Worm (Caenorhabditis elegans) whole organism, L3 larva: ENCODE results near the gene nck-1.

Experiments
- R02D3.7 ChIP-seq: fragments of 150-350 bp; optimal IDR thresholded peaks from 2 replicates; lab custom pipeline; 2014; ENCODE audit warnings: missing biosample characterization, missing genetic modification characterization
- ZK546.5 ChIP-seq: sonication (generic microtip); optimal IDR thresholded peaks from 2 replicates; lab custom pipeline; 2017; ENCODE audit warnings: missing biosample characterization, missing genetic modification characterization
- ama-1 ChIP-seq: fragments of 150-350 bp; optimal IDR thresholded peaks from 2 replicates; lab custom pipeline; 2018
- ceh-16 ChIP-seq: sonication (generic microtip); optimal IDR thresholded peaks from 2 replicates; lab custom pipeline; 2017; ENCODE audit warnings: missing biosample characterization, missing genetic modification characterization
- ceh-82 ChIP-seq: fragments of 150-350 bp; optimal IDR thresholded peaks from 2 replicates; lab custom pipeline; 2014; ENCODE audit warnings: missing biosample characterization, missing genetic modification characterization
- ceh-9 ChIP-seq: sonication (generic microtip); optimal IDR thresholded peaks from 2 replicates; lab custom pipeline; 2018; ENCODE audit warnings: missing biosample characterization, missing genetic modification characterization
- daf-12 ChIP-seq: fragments of 150-350 bp; optimal IDR thresholded peaks from 2 replicates; lab custom pipeline; 2014; ENCODE audit warnings: missing biosample characterization, missing genetic modification reagents, missing genetic modification characterization
- egl-27 ChIP-seq: sonication (generic microtip); optimal IDR thresholded peaks from 4 replicates; lab custom pipeline; 2017; ENCODE audit warnings: missing biosample characterization, missing genetic modification reagents, missing genetic modification characterization
- egl-5 ChIP-seq: fragments of 150-350 bp; optimal IDR thresholded peaks from 2 replicates; lab custom pipeline; 2017; ENCODE audit warnings: missing biosample characterization, missing genetic modification reagents, missing genetic modification characterization, inconsistent platforms
- elt-1 ChIP-seq: fragments of 150-350 bp; optimal IDR thresholded peaks from 2 replicates; lab custom pipeline; 2014; ENCODE audit warnings: missing biosample characterization, missing genetic modification characterization
- elt-2 ChIP-seq: sonication (generic microtip); optimal IDR thresholded peaks from 2 replicates; lab custom pipeline; 2016; ENCODE audit warnings: missing genetic modification reagents, mild to moderate bottlenecking, missing genetic modification characterization, missing compliant biosample characterization
- elt-3 ChIP-seq, 3 experiments: fragments of 150-350 bp in 1 of 3; sonication (generic microtip) in 2 of 3; optimal IDR thresholded peaks; 2 replicates in 2 of 3; 4 replicates in 1 of 3; lab custom pipeline; 2014 to 2017; ENCODE audit warnings: missing biosample characterization in 3 of 3, missing genetic modification characterization in 3 of 3
- fos-1 ChIP-seq: fragments of 150-350 bp; optimal IDR thresholded peaks from 2 replicates; lab custom pipeline; 2014; ENCODE audit warnings: missing biosample characterization, missing genetic modification characterization
- hmg-11 ChIP-seq: sonication (generic microtip); optimal IDR thresholded peaks from 2 replicates; lab custom pipeline; 2016; ENCODE audit warnings: missing genetic modification characterization, missing compliant biosample characterization
- jun-1 ChIP-seq: fragments of 150-350 bp; optimal IDR thresholded peaks from 2 replicates; lab custom pipeline; 2014; ENCODE audit warnings: missing biosample characterization, missing genetic modification reagents, missing genetic modification characterization
- lin-39 ChIP-seq: fragments of 150-350 bp; optimal IDR thresholded peaks from 2 replicates; lab custom pipeline; 2018; ENCODE audit warnings: missing biosample characterization, missing genetic modification reagents, missing genetic modification characterization
- mdl-1 ChIP-seq: fragments of 150-350 bp; optimal IDR thresholded peaks from 2 replicates; lab custom pipeline; 2014; ENCODE audit warnings: missing biosample characterization, missing genetic modification characterization
- mml-1 ChIP-seq: fragments of 150-350 bp; sonication (generic microtip); optimal IDR thresholded peaks from 3 replicates; lab custom pipeline; 2014; ENCODE audit warnings: missing biosample characterization, missing genetic modification characterization
- nfya-1 ChIP-seq: sonication (generic microtip); optimal IDR thresholded peaks from 2 replicates; lab custom pipeline; 2017; ENCODE audit warnings: missing genetic modification characterization, mild to moderate bottlenecking, missing compliant biosample characterization, antibody characterized with exemption, moderate library complexity; ENCODE audit not compliant: insufficient read depth
- nhr-11 ChIP-seq: fragments of 150-350 bp; optimal IDR thresholded peaks from 2 replicates; lab custom pipeline; 2014; ENCODE audit warnings: missing biosample characterization, missing genetic modification characterization
- nhr-12 ChIP-seq: fragments of 150-350 bp; optimal IDR thresholded peaks from 2 replicates; lab custom pipeline; 2014; ENCODE audit warnings: missing biosample characterization, missing genetic modification characterization
- nhr-23 ChIP-seq: fragments of 150-350 bp; optimal IDR thresholded peaks from 2 replicates; lab custom pipeline; 2014; ENCODE audit warnings: missing biosample characterization, missing genetic modification reagents, missing genetic modification characterization
- nhr-237 ChIP-seq: fragments of 150-350 bp; optimal IDR thresholded peaks from 2 replicates; lab custom pipeline; 2014; ENCODE audit warnings: missing biosample characterization, missing genetic modification characterization
- nhr-25 ChIP-seq: sonication (generic microtip); optimal IDR thresholded peaks from 2 replicates; lab custom pipeline; 2017; ENCODE audit warnings: missing biosample characterization, missing genetic modification characterization
- nhr-28 ChIP-seq: fragments of 150-350 bp; optimal IDR thresholded peaks from 2 replicates; lab custom pipeline; 2014; ENCODE audit warnings: missing biosample characterization, missing genetic modification characterization
- nhr-43 ChIP-seq: sonication (generic microtip); optimal IDR thresholded peaks from 2 replicates; lab custom pipeline; 2016; ENCODE audit warnings: mild to moderate bottlenecking, missing genetic modification characterization, missing compliant biosample characterization; ENCODE audit not compliant: poor library complexity, severe bottlenecking
- nhr-67 ChIP-seq: fragments of 150-350 bp; optimal IDR thresholded peaks from 2 replicates; lab custom pipeline; 2014; ENCODE audit warnings: missing biosample characterization, missing genetic modification characterization
- nhr-76 ChIP-seq: fragments of 150-350 bp; sonication (generic microtip); optimal IDR thresholded peaks from 5 replicates; lab custom pipeline; 2014; ENCODE audit warnings: missing biosample characterization, missing genetic modification characterization
- nhr-77 ChIP-seq: fragments of 150-350 bp; optimal IDR thresholded peaks from 2 replicates; lab custom pipeline; 2014; ENCODE audit warnings: missing biosample characterization, missing genetic modification characterization
- pha-4 ChIP-seq: fragments of 150-350 bp; optimal IDR thresholded peaks from 2 replicates; lab custom pipeline; 2014; ENCODE audit warnings: missing biosample characterization, missing genetic modification reagents, missing genetic modification characterization
- sea-2 ChIP-seq: fragments of 150-350 bp; sonication (generic microtip); optimal IDR thresholded peaks from 4 replicates; lab custom pipeline; 2014; ENCODE audit warnings: missing biosample characterization, missing genetic modification reagents, missing genetic modification characterization
- skn-1 ChIP-seq: fragments of 150-350 bp; optimal IDR thresholded peaks from 2 replicates; lab custom pipeline; 2014; ENCODE audit warnings: missing biosample characterization, missing genetic modification characterization
- snpc-4 ChIP-seq: fragments of 150-350 bp; optimal IDR thresholded peaks from 2 replicates; lab custom pipeline; 2014; ENCODE audit warnings: missing biosample characterization, missing genetic modification characterization
- tbx-2 ChIP-seq: sonication (generic microtip); optimal IDR thresholded peaks from 2 replicates; lab custom pipeline; 2016; ENCODE audit warnings: mild to moderate bottlenecking, missing genetic modification characterization, missing compliant biosample characterization
- unc-39 ChIP-seq: sonication (generic microtip); optimal IDR thresholded peaks from 4 replicates; lab custom pipeline; 2017; ENCODE audit warnings: missing biosample characterization, missing genetic modification characterization
- unc-62 ChIP-seq: fragments of 150-350 bp; sonication (generic microtip); optimal IDR thresholded peaks from 4 replicates; lab custom pipeline; 2014; ENCODE audit warnings: missing biosample characterization, missing genetic modification reagents, missing genetic modification characterization
- zag-1 ChIP-seq: fragments of 150-350 bp; optimal IDR thresholded peaks from 2 replicates; lab custom pipeline; 2014; ENCODE audit warnings: missing biosample characterization, missing genetic modification characterization
- ztf-11 ChIP-seq: fragments of 150-350 bp; optimal IDR thresholded peaks from 2 replicates; lab custom pipeline; 2014; ENCODE audit warnings: missing biosample characterization, missing genetic modification characterization

Gene nck-1

DNA sequence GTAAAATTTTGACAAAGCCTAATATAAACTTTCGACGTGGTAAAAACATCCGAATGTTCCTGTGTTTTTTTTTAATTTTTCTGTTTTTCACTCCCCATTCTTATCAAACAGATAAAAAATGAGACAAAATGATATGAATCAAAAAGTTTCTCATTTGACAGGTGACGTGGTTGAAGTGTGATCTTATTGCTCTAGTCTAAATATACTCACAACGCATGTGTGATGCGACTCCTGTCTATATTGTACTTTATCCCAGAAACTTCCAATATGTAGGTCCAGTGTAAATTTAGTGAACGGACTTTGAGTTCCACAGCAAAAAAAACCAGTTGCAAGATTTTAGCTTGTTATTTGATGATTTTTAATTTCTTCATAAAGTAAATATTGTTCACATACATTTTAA lies 21.9 kb downstream of the nck-1 start:
- TF ChIP-seq nfya-1 (tag; lab: Kevin White, UChicago) (peak; percentile 6), ama-1 (lab: Kevin White, UChicago) (no peak)

DNA sequence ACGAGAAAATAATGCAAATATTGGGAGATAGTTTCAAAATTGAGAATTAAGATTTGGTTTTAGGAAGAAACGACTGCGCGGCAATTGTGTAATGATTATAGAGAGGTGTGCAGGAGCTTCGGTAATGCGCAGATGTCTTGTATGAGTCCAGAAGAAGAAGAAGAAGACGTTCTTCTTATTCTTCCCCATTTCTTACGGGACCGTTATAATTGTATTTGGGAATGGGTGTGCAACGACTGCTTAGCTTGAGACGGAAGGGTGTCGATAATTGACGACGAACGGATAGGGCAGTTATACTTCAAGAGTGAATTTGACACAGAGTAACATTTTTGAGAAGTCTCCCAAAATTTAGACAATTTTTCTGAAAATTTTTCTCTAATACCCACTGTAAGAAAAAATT lies 24.6 kb downstream of the nck-1 start:
- TF ChIP-seq unc-62 (GFP tag; lab: Kevin White, UChicago) (no peak), ceh-9 (tag; lab: Kevin White, UChicago) (no peak), zag-1 (tag; lab: Kevin White, UChicago) (no peak), lin-39 (tag; lab: Kevin White, UChicago) (no peak), daf-12 (tag; lab: Kevin White, UChicago) (no peak), skn-1 (no peak), ceh-16 (tag; lab: Kevin White, UChicago) (no peak), mml-1 (tag; lab: Kevin White, UChicago) (no peak), mdl-1 (tag; lab: Kevin White, UChicago) (no peak), nhr-12 (tag; lab: Kevin White, UChicago) (no peak), nhr-23 (tag; lab: Kevin White, UChicago) (no peak), elt-2 (no peak), ceh-82 (tag; lab: Kevin White, UChicago) (no peak), ztf-11 (no peak), R02D3.7 (tag; lab: Kevin White, UChicago) (no peak), egl-5 (tag; lab: Kevin White, UChicago) (no peak), nhr-25 (tag; lab: Kevin White, UChicago) (no peak), egl-27 (tag; lab: Kevin White, UChicago) (no peak)

DNA sequence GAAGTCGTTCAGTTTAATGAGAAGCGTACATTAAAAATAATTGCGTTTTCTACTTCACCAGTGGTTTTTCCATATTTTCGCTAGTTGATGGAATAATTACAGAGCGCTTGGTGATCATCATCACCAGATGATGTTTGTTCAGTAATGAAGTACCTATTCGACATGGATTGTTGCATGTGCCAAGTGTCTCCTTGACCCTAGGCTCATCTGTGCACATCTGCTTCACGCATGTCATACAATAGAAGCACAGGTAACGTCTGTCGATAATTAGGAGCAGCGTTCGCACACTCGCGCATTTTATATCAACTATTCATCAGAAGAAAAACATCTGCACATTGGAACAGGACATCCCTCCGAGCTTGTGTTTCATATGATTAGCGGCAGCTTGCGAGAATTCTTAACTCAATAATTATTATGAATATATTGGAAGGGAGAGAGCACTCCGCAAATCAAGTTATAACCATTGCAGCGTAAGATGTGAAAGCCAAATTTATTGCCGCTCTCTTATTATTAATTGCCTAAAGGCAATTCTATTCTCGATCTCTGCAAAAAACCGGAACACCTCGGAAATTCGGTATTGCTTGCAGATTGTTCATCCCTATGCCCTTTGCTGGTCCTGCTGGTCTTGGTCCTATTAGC lies 28.0 kb downstream of the nck-1 start:
- TF ChIP-seq snpc-4 (tag; lab: Kevin White, UChicago) (no peak), ZK546.5 (no peak), elt-1 (tag; lab: Kevin White, UChicago) (no peak), nhr-11 (no peak), jun-1 (tag; lab: Kevin White, UChicago) (no peak), nhr-28 (tag; lab: Kevin White, UChicago) (no peak), hmg-11 (no peak), elt-3 (tag; optimal IDR thresholded peaks at IDR 0.05; lab: Kevin White, UChicago) (no peak), egl-27 (tag; lab: Kevin White, UChicago) (no peak), pha-4 (tag; lab: Kevin White, UChicago) (no peak)
- TF ChIP-seq, all 47 proteins: peak for 0

DNA sequence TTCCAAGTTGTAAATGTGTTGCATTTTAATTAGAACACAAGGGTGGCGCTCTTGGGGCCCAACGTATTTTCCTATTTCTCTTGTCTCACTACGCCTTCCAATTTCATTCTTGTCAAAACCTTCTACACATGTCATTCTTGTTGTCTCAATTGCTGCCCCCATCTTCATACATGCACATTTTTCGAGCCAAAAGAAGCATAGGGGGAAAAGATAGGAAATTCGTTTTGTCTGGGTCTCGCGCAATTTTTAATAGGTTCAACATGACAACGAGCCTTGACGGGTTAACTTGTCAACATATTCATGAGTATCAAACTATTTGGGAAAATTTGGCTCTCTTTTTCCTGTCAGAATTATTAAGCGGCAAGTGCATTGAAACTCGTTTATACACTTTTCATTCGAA lies 29.9 kb downstream of the nck-1 start:
- no peak for TF ChIP-seq nhr-28 (tag; lab: Kevin White, UChicago)

DNA sequence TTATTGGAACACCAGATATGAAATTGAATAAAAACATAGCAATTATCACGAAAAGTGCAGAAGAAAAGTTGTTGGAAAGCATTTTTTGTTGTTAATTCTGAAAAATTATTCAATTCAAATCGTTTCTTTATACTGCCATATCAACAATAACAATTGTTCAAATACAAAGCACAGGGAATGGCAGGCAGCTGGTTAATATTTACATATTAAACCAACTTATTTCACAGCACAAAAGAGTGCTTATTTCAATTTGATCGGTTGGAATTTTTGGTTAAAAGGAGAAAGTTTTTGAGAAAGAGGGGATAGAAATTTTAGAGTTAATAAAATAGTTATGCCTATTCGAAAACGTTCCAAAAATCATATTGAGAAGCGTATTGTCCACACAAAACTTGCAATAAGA lies 32.3 kb downstream of the nck-1 start, which contains the start of gene F09F9.3:
Gene F09F9.3 (minus strand): TSS at position 101 of the 400 bp plus-strand sequence.
- TF ChIP-seq ceh-82 (tag; lab: Kevin White, UChicago) (no peak), nhr-23 (tag; lab: Kevin White, UChicago) (no peak), nhr-25 (tag; lab: Kevin White, UChicago) (no peak), sea-2 (GFP tag; lab: Kevin White, UChicago) (no peak), jun-1 (tag; lab: Kevin White, UChicago) (no peak), zag-1 (tag; lab: Kevin White, UChicago) (no peak), nhr-76 (no peak), fos-1 (tag; lab: Kevin White, UChicago) (no peak), nhr-12 (tag; lab: Kevin White, UChicago) (no peak), tbx-2 (tag; lab: Kevin White, UChicago) (no peak), unc-39 (tag; lab: Kevin White, UChicago) (no peak), lin-39 (tag; lab: Kevin White, UChicago) (no peak), skn-1 (no peak), nhr-67 (tag; lab: Kevin White, UChicago) (no peak), elt-1 (tag; lab: Kevin White, UChicago) (no peak), egl-27 (tag; lab: Kevin White, UChicago) (no peak), nhr-237 (tag; lab: Kevin White, UChicago) (no peak), nhr-43 (tag; lab: Kevin White, UChicago) (no peak), nhr-77 (tag; lab: Kevin White, UChicago) (no peak)
